Fruit fly (Drosophila melanogaster) S2 (cell line): ENCODE data around the gene Antdh.

Experiments used
- CG8478 ChIP-seq: fragments of >200 bp; optimal IDR thresholded peaks from 2 replicates; lab custom pipeline; 2018
- CTCF ChIP-seq, 2 experiments: fragments of >200 bp; optimal IDR thresholded peaks; 2 replicates each; lab custom pipeline; 2018

dm6 chrX:11136587-11137512 is 32.0 kb downstream of the Antdh start, which contains the start of gene Klp10A:
- TF ChIP-seq CG8478 (lab: Kevin White, UChicago) (no peak), CTCF (optimal IDR thresholded peaks at IDR 0.05; lab: Kevin White, UChicago) (no peak)
